Worm (Caenorhabditis elegans) whole organism, L4 larva: ENCODE data around the gene Y64G10A.2.

Source experiments
- F10B5.3 ChIP-seq: sonication (generic microtip); optimal IDR thresholded peaks from 2 replicates; lab custom pipeline; 2016; ENCODE audit warnings: mild to moderate bottlenecking, missing genetic modification characterization, missing compliant biosample characterization
- F26F4.8 ChIP-seq: fragments of 200-800 bp; sonication (Bioruptor generic); conservative IDR thresholded peaks from 2 replicates; pipeline ENCODE4 v1.3.6; 2022; ENCODE audit warnings: missing genetic modification characterization, missing compliant biosample characterization
- F44E2.7 ChIP-seq: fragments of 200-800 bp; sonication (Bioruptor generic); IDR thresholded peaks from 2 replicates; pipeline ENCODE4 v2.1.2; 2022; ENCODE audit warnings: missing genetic modification characterization, missing compliant biosample characterization
- F49E8.2 ChIP-seq: sonication (generic microtip); optimal IDR thresholded peaks from 2 replicates; lab custom pipeline; 2016; ENCODE audit warnings: missing compliant biosample characterization, mild to moderate bottlenecking, missing genetic modification characterization, borderline replicate concordance
- R02D3.7 ChIP-seq: fragments of 150-350 bp; sonication (generic microtip); optimal IDR thresholded peaks from 3 replicates; lab custom pipeline; 2014; ENCODE audit warnings: missing biosample characterization, missing genetic modification characterization
- T26A8.4 ChIP-seq: fragments of 200-800 bp; sonication (Bioruptor generic); IDR thresholded peaks from 2 replicates; pipeline ENCODE4 v1.3.6; 2022; ENCODE audit warnings: missing genetic modification characterization, missing compliant biosample characterization
- Y48G9A.11 ChIP-seq: fragments of 200-800 bp; sonication (Bioruptor generic); IDR thresholded peaks from 2 replicates; pipeline ENCODE4 v1.3.6; 2022; ENCODE audit warnings: missing genetic modification reagents, missing genetic modification characterization, missing compliant biosample characterization
- Y5F2A.4 ChIP-seq: fragments of 200-800 bp; sonication (Bioruptor generic); optimal IDR thresholded peaks from 2 replicates; lab custom pipeline; 2018; ENCODE audit warnings: mild to moderate bottlenecking, missing genetic modification characterization, missing compliant biosample characterization
- aha-1 ChIP-seq: fragments of 150-350 bp; peaks from one replicate; lab custom pipeline; 2014; ENCODE audit warnings: missing biosample characterization, missing genetic modification characterization
- arid-1 ChIP-seq: fragments of 200-800 bp; sonication (Bioruptor generic); conservative IDR thresholded peaks from 2 replicates; pipeline ENCODE4 v1.3.6; 2022; ENCODE audit warnings: missing genetic modification reagents, missing genetic modification characterization, missing compliant biosample characterization
- ceh-44 ChIP-seq: fragments of 200-800 bp; sonication (Bioruptor generic); IDR thresholded peaks from 2 replicates; pipeline ENCODE4 v1.3.6; 2022; ENCODE audit warnings: missing genetic modification reagents, missing genetic modification characterization, missing compliant biosample characterization
- ceh-62 ChIP-seq: sonication (generic microtip); optimal IDR thresholded peaks from 2 replicates; lab custom pipeline; 2017; ENCODE audit warnings: missing biosample characterization, missing genetic modification characterization
- cey-2 ChIP-seq: sonication (generic microtip); optimal IDR thresholded peaks from 3 replicates; lab custom pipeline; 2017; ENCODE audit warnings: missing genetic modification characterization, mild to moderate bottlenecking, missing compliant biosample characterization, antibody characterized with exemption, borderline replicate concordance; ENCODE audit not compliant: insufficient read depth
- daf-16 ChIP-seq, 3 experiments: sonication (generic microtip); optimal IDR thresholded peaks; 2 replicates each; lab custom pipeline; 2016 to 2017; ENCODE audit warnings: missing genetic modification characterization in 3 of 3, missing genetic modification reagents in 3 of 3, mild to moderate bottlenecking in 2 of 3, missing compliant biosample characterization in 2 of 3, missing biosample characterization in 1 of 3, moderate library complexity in 1 of 3
- dmd-8 ChIP-seq: fragments of 200-800 bp; sonication (Bioruptor generic); IDR thresholded peaks from 2 replicates; pipeline ENCODE4 v1.3.6; 2022; ENCODE audit warnings: missing genetic modification characterization, missing compliant biosample characterization
- dmd-9 ChIP-seq: fragments of 200-800 bp; sonication (Bioruptor generic); IDR thresholded peaks from 2 replicates; pipeline ENCODE4 v1.3.6; 2022; ENCODE audit warnings: missing genetic modification reagents, missing genetic modification characterization, missing compliant biosample characterization
- dpl-1 ChIP-seq: fragments of 150-350 bp; optimal IDR thresholded peaks from 2 replicates; lab custom pipeline; 2014; ENCODE audit warnings: missing biosample characterization, missing genetic modification reagents, missing genetic modification characterization
- dve-1 ChIP-seq: sonication (generic microtip); optimal IDR thresholded peaks from 2 replicates; lab custom pipeline; 2017; ENCODE audit warnings: antibody characterized with exemption, mild to moderate bottlenecking, missing genetic modification characterization, missing compliant biosample characterization; ENCODE audit not compliant: insufficient read depth
- fkh-10 ChIP-seq: fragments of 150-350 bp; optimal IDR thresholded peaks from 2 replicates; lab custom pipeline; 2014; ENCODE audit warnings: missing biosample characterization, missing genetic modification reagents, missing genetic modification characterization
- hif-1 ChIP-seq, 2 experiments: sonication (generic microtip); optimal IDR thresholded peaks; 2 replicates each; lab custom pipeline; 2016 to 2017; ENCODE audit warnings: missing compliant biosample characterization in 2 of 2, missing genetic modification characterization in 2 of 2, missing genetic modification reagents in 2 of 2, missing genotype in 2 of 2, mild to moderate bottlenecking in 1 of 2
- lin-13 ChIP-seq: fragments of 150-350 bp; optimal IDR thresholded peaks from 2 replicates; lab custom pipeline; 2014; ENCODE audit warnings: missing biosample characterization, missing genetic modification reagents, missing genetic modification characterization
- lin-15B ChIP-seq: fragments of 150-350 bp; sonication (generic microtip); optimal IDR thresholded peaks from 3 replicates; lab custom pipeline; 2014; ENCODE audit warnings: missing biosample characterization, missing genetic modification characterization
- lin-29 ChIP-seq: fragments of 200-800 bp; sonication (Bioruptor generic); IDR thresholded peaks from 2 replicates; pipeline ENCODE4 v1.3.6; 2022; ENCODE audit warnings: missing genetic modification reagents, missing genetic modification characterization, missing compliant biosample characterization
- lin-38 ChIP-seq: fragments of 200-800 bp; sonication (Bioruptor generic); IDR thresholded peaks from 2 replicates; pipeline ENCODE4 v1.3.6; 2022; ENCODE audit warnings: missing genetic modification reagents, missing genetic modification characterization, missing compliant biosample characterization
- lsy-2 ChIP-seq, 2 experiments: fragments of 150-350 bp in 1 of 2; sonication (generic microtip) in 1 of 2; optimal IDR thresholded peaks; 2 replicates each; lab custom pipeline; 2014 to 2017; ENCODE audit warnings: missing biosample characterization in 2 of 2, missing genetic modification characterization in 2 of 2
- madf-9 ChIP-seq: fragments of 200-800 bp; sonication (Bioruptor generic); conservative IDR thresholded peaks from 2 replicates; pipeline ENCODE4 v1.3.6; 2022; ENCODE audit warnings: missing genetic modification reagents, missing genetic modification characterization, missing compliant biosample characterization
- mdt-29 ChIP-seq: fragments of 200-800 bp; sonication (Bioruptor generic); IDR thresholded peaks from 2 replicates; pipeline ENCODE4 v1.3.6; 2022; ENCODE audit warnings: missing genetic modification reagents, missing genetic modification characterization, missing compliant biosample characterization
- mep-1 ChIP-seq: fragments of 150-350 bp; sonication (generic microtip); optimal IDR thresholded peaks from 3 replicates; lab custom pipeline; 2014; ENCODE audit warnings: missing biosample characterization, missing genetic modification characterization
- mxl-3 ChIP-seq: fragments of 200-800 bp; sonication (Bioruptor generic); optimal IDR thresholded peaks from 2 replicates; lab custom pipeline; 2018; ENCODE audit warnings: mild to moderate bottlenecking, missing genetic modification characterization, missing compliant biosample characterization
- nhr-10 ChIP-seq: fragments of 150-350 bp; optimal IDR thresholded peaks from 2 replicates; lab custom pipeline; 2014; ENCODE audit warnings: missing biosample characterization, missing genetic modification characterization
- nhr-48 ChIP-seq: sonication (generic microtip); optimal IDR thresholded peaks from 2 replicates; lab custom pipeline; 2016; ENCODE audit warnings: mild to moderate bottlenecking, missing genetic modification characterization, missing compliant biosample characterization
- nhr-76 ChIP-seq: fragments of 150-350 bp; optimal IDR thresholded peaks from 2 replicates; lab custom pipeline; 2014; ENCODE audit warnings: missing biosample characterization, missing genetic modification characterization
- pha-4 ChIP-seq, 2 experiments: fragments of 150-350 bp in 1 of 2; fragments of 200-800 bp in 1 of 2; sonication (Bioruptor generic) in 1 of 2; IDR thresholded peaks in 1 of 2; optimal IDR thresholded peaks in 1 of 2; 2 replicates each; pipeline versions ENCODE4 v1.3.6 to Lab custom; 2014 to 2022; ENCODE audit warnings: missing genetic modification characterization in 2 of 2, missing genetic modification reagents in 2 of 2, missing biosample characterization in 1 of 2, missing compliant biosample characterization in 1 of 2
- php-3 ChIP-seq: fragments of 200-800 bp; sonication (Bioruptor generic); IDR thresholded peaks from 2 replicates; pipeline ENCODE4 v1.3.6; 2022; ENCODE audit warnings: missing genetic modification reagents, missing genetic modification characterization, missing compliant biosample characterization
- pqm-1 ChIP-seq: sonication (generic microtip); optimal IDR thresholded peaks from 2 replicates; lab custom pipeline; 2017; ENCODE audit warnings: missing biosample characterization, missing genetic modification characterization
- saeg-2 ChIP-seq: fragments of 200-800 bp; sonication (Bioruptor generic); IDR thresholded peaks from 2 replicates; pipeline ENCODE4 v1.3.6; 2022; ENCODE audit warnings: missing genetic modification reagents, missing genetic modification characterization, missing compliant biosample characterization
- sdz-12 ChIP-seq: fragments of 200-800 bp; sonication (Bioruptor generic); optimal IDR thresholded peaks from 2 replicates; lab custom pipeline; 2018; ENCODE audit warnings: mild to moderate bottlenecking, missing genetic modification characterization, missing compliant biosample characterization
- snpc-1.2 ChIP-seq: fragments of 200-800 bp; sonication (Bioruptor generic); IDR thresholded peaks from 2 replicates; pipeline ENCODE4 v1.3.6; 2022; ENCODE audit warnings: missing genetic modification reagents, missing genetic modification characterization, missing compliant biosample characterization
- spr-1 ChIP-seq: sonication (generic microtip); optimal IDR thresholded peaks from 2 replicates; lab custom pipeline; 2016; ENCODE audit warnings: mild to moderate bottlenecking, missing genetic modification characterization, missing compliant biosample characterization
- tag-97 ChIP-seq: fragments of 200-800 bp; sonication (Bioruptor generic); IDR thresholded peaks from 2 replicates; pipeline ENCODE4 v1.3.6; 2022; ENCODE audit warnings: missing genetic modification characterization, missing compliant biosample characterization
- unc-39 ChIP-seq: sonication (generic microtip); optimal IDR thresholded peaks from 2 replicates; lab custom pipeline; 2017; ENCODE audit warnings: missing biosample characterization, missing genetic modification characterization
- unc-62 ChIP-seq, 3 experiments: fragments of 150-350 bp in 1 of 3; sonication (generic microtip); optimal IDR thresholded peaks in 2 of 3; peaks in 1 of 3; 1 replicate in 1 of 3; 2 replicates in 2 of 3; lab custom pipeline; 2014 to 2017; ENCODE audit warnings: missing biosample characterization in 3 of 3, missing genetic modification characterization in 3 of 3, missing genetic modification reagents in 3 of 3, missing genotype in 1 of 3
- vab-7 ChIP-seq: fragments of 200-800 bp; sonication (Bioruptor generic); IDR thresholded peaks from 2 replicates; pipeline ENCODE4 v1.3.6; 2022; ENCODE audit warnings: missing genetic modification reagents, missing genetic modification characterization, missing compliant biosample characterization
- zfp-3 ChIP-seq: fragments of 200-800 bp; sonication (Bioruptor generic); conservative IDR thresholded peaks from 2 replicates; pipeline ENCODE4 v1.3.6; 2022; ENCODE audit warnings: missing genetic modification reagents, missing genetic modification characterization, missing compliant biosample characterization

Y64G10A.2 gene

DNA sequence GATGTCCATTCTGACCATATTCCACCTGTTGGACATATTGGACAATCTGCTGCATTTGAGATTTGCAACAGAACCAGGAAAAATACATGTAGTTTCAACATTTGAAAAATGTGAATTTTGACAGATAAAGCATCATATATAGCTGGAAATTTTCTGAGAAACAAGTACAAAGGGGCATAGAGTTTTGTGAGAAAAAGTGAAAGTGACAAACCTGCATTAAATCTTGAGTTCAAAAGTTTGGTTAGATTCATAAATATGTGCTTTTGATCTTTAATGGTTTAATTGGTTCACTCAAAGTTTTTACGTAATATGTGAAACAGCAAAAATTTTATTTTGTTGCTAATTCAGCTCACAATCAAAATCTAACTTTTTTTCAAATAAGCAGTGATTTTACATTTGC is 16.2 kb downstream of the Y64G10A.2 start, which contains the start of gene F02H6.7:
TSS of gene F02H6.7 (minus strand) at position 101 of the 400 bp plus-strand sequence.
- TF ChIP-seq ceh-44 (GFP tag; lab: Robert Waterston, UW) (no peak), lin-29 (no peak), vab-7 (no peak), tag-97 (GFP tag; lab: Robert Waterston, UW) (no peak), Y5F2A.4 (no peak)

- TF ChIP-seq snpc-1.2 (GFP tag; lab: Robert Waterston, UW), result 0 out of 2 replicates have a peak, but pooled peaks have one; percentile 42
- TF ChIP-seq saeg-2 (GFP tag; lab: Robert Waterston, UW), result no peak
- peak in 1 of 2 experiments; percentile 93 for TF ChIP-seq unc-62 (GFP tag; optimal IDR thresholded peaks at IDR 0.05 in 1 of 2; lab: Kevin White, UChicago)
- no peak for TF ChIP-seq unc-62 (tag; optimal IDR thresholded peaks at IDR 0.05; lab: Kevin White, UChicago)
- TF ChIP-seq, all 104 proteins: peak for 2
These were observed 17.1 kb downstream of the Y64G10A.2 start for ce11 chrIV:14227138-14227537.

DNA sequence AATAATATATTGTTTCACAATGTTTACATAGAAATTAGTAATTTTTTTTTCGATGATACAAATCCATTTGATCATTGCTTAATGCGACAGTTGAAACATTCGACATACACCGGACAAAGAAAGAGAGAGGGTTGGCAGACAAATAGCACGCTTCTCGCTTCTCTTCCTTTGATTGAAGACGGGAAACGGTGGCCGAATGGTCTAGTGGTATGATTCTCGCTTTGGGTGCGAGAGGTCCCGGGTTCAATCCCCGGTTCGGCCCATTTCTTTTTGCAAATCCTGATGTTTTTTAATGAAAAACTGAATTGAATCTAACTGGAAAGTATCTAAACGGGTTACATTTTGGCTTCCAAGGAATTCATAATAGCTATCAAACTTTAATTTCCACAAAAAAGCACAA is 19.3 kb downstream of the Y64G10A.2 start:
- TF ChIP-seq cey-2 (tag; lab: Kevin White, UChicago) (no peak), lsy-2 (tag; optimal IDR thresholded peaks at IDR 0.05; lab: Kevin White, UChicago) (no peak), mep-1 (tag; lab: Kevin White, UChicago) (no peak), php-3 (no peak; the same call in 1 of the 2 replicates), fkh-10 (GFP tag; lab: Kevin White, UChicago) (no peak), lin-13 (GFP tag; lab: Kevin White, UChicago) (peak; percentile 56), ceh-44 (GFP tag; lab: Robert Waterston, UW) (peak; percentile 84), aha-1 (tag; lab: Kevin White, UChicago) (peak; percentile 92), R02D3.7 (tag; lab: Kevin White, UChicago) (no peak), Y48G9A.11 (GFP tag; lab: Robert Waterston, UW) (peak; percentile 64; the same call in 1 of the 2 replicates), hif-1 (tag; optimal IDR thresholded peaks at IDR 0.05; lab: Kevin White, UChicago) (peak; percentile 52 to 86), dmd-9 (peak; percentile 76), mdt-29 (GFP tag; lab: Robert Waterston, UW) (peak; percentile 82; the same call in 1 of the 2 replicates), F49E8.2 (tag; lab: Kevin White, UChicago) (peak; percentile 80), ceh-62 (tag; lab: Kevin White, UChicago) (no peak), sdz-12 (GFP tag; lab: Kevin White, UChicago) (peak; percentile 5), F26F4.8 (GFP tag; lab: Robert Waterston, UW) (no peak; the same call in 1 of the 2 replicates), unc-39 (tag; lab: Kevin White, UChicago) (no peak), dpl-1 (GFP tag; lab: Kevin White, UChicago) (peak; percentile 21), daf-16 (GFP tag; optimal IDR thresholded peaks at IDR 0.05; lab: Kevin White, UChicago) (peak; percentile 45 to 56), daf-16 (tag; optimal IDR thresholded peaks at IDR 0.05; lab: Kevin White, UChicago) (peak; percentile 42), pha-4 (GFP tag; IDR thresholded peaks at IDR 0.05; lab: Robert Waterston, UW) (peak; percentile 80; the same call in 1 of the 2 replicates), pha-4 (tag; optimal IDR thresholded peaks at IDR 0.05; lab: Kevin White, UChicago) (no peak), pqm-1 (tag; lab: Kevin White, UChicago) (no peak), nhr-48 (peak; percentile 38), zfp-3 (no peak), F44E2.7 (peak; percentile 54; the same call in 1 of the 2 replicates), dmd-8 (no peak; the same call in 1 of the 2 replicates), snpc-1.2 (GFP tag; lab: Robert Waterston, UW) (peak; percentile 100), lin-29 (0 out of 2 replicates have a peak, but pooled peaks have one; percentile 16), nhr-10 (tag; lab: Kevin White, UChicago) (no peak), F10B5.3 (tag; lab: Kevin White, UChicago) (no peak), nhr-76 (tag; lab: Kevin White, UChicago) (no peak), mxl-3 (peak; percentile 34), vab-7 (peak; percentile 79), arid-1 (peak; percentile 91), T26A8.4 (no peak), spr-1 (tag; lab: Kevin White, UChicago) (peak; percentile 67), dve-1 (tag; lab: Kevin White, UChicago) (no peak), lin-38 (GFP tag; lab: Robert Waterston, UW) (peak; percentile 76), madf-9 (peak; percentile 86), lin-15B (tag; lab: Kevin White, UChicago) (no peak)
